Fruit fly (Drosophila melanogaster) whole organism, embryonic: ENCODE data around the gene Mst84Dd.

ENCODE experiments used
- Atf3 ChIP-seq: fragments of 200-800 bp; sonication (Bioruptor generic); optimal IDR thresholded peaks from 3 replicates; lab custom pipeline; 2016; ENCODE audit warnings: missing biosample characterization, missing genetic modification characterization
- CG11085 ChIP-seq: fragments of 200-800 bp; sonication (Bioruptor generic); IDR thresholded peaks from 2 replicates; pipeline ENCODE4 v1.3.6; 2022; ENCODE audit warnings: missing biosample characterization, missing genetic modification characterization
- CG11504 ChIP-seq: fragments of 200-800 bp; sonication (Bioruptor generic); optimal IDR thresholded peaks from 3 replicates; lab custom pipeline; 2019; ENCODE audit warnings: missing biosample characterization, mild to moderate bottlenecking, missing genetic modification characterization, moderate library complexity
- CG17186 ChIP-seq: fragments of 200-800 bp; sonication (Bioruptor generic); optimal IDR thresholded peaks from 3 replicates; lab custom pipeline; 2017; ENCODE audit warnings: missing biosample characterization, missing genetic modification reagents, missing genetic modification characterization
- CG17829 ChIP-seq: fragments of 200-800 bp; optimal IDR thresholded peaks from 2 replicates; lab custom pipeline; 2019; ENCODE audit warnings: missing biosample characterization, mild to moderate bottlenecking, missing genetic modification characterization, moderate library complexity
- CG18262 ChIP-seq: fragments of 200-800 bp; optimal IDR thresholded peaks from 3 replicates; lab custom pipeline; 2019; ENCODE audit warnings: missing biosample characterization, mild to moderate bottlenecking, missing genetic modification characterization, moderate library complexity
- CG1832 ChIP-seq: fragments of 200-800 bp; sonication (Bioruptor generic); optimal IDR thresholded peaks from 2 replicates; lab custom pipeline; 2017; ENCODE audit warnings: missing biosample characterization, mild to moderate bottlenecking, missing genetic modification characterization, inconsistent platforms
- CG18476 ChIP-seq: fragments of 200-800 bp; sonication (Bioruptor generic); optimal IDR thresholded peaks from 2 replicates; lab custom pipeline; 2016; ENCODE audit warnings: missing biosample characterization, mild to moderate bottlenecking, missing genetic modification characterization
- CG18619 ChIP-seq: fragments of 200-800 bp; sonication (Bioruptor generic); optimal IDR thresholded peaks from 3 replicates; lab custom pipeline; 2017; ENCODE audit warnings: missing biosample characterization, mild to moderate bottlenecking, missing genetic modification characterization
- CG3163 ChIP-seq: fragments of 200-800 bp; sonication (Bioruptor generic); optimal IDR thresholded peaks from 3 replicates; lab custom pipeline; 2016; ENCODE audit warnings: missing biosample characterization, missing genetic modification characterization
- CG4328 ChIP-seq: fragments of 200-800 bp; sonication (Bioruptor generic); optimal IDR thresholded peaks from 3 replicates; lab custom pipeline; 2017; ENCODE audit warnings: missing biosample characterization, missing genetic modification reagents, missing genetic modification characterization
- CG4617 ChIP-seq: fragments of 200-800 bp; sonication (Bioruptor generic); optimal IDR thresholded peaks from 3 replicates; lab custom pipeline; 2016; ENCODE audit warnings: missing biosample characterization, missing genetic modification characterization, borderline replicate concordance
- CG4820 ChIP-seq: fragments of 200-800 bp; sonication (Bioruptor generic); optimal IDR thresholded peaks from 3 replicates; lab custom pipeline; 2016; ENCODE audit warnings: missing biosample characterization, missing genetic modification characterization
- CG7745 ChIP-seq: fragments of 200-800 bp; sonication (Bioruptor generic); optimal IDR thresholded peaks from 2 replicates; lab custom pipeline; 2018; ENCODE audit warnings: missing biosample characterization, mild to moderate bottlenecking, missing genetic modification characterization, moderate library complexity
- CG8281 ChIP-seq: fragments of 200-800 bp; sonication (Bioruptor generic); optimal IDR thresholded peaks from 2 replicates; lab custom pipeline; 2018; ENCODE audit warnings: missing biosample characterization, mild to moderate bottlenecking, missing genetic modification characterization, moderate library complexity
- CG9215 ChIP-seq: fragments of 200-800 bp; sonication (Bioruptor generic); IDR thresholded peaks from 2 replicates; pipeline ENCODE4 v1.3.6; 2022; ENCODE audit warnings: missing biosample characterization, missing genetic modification characterization
- CG9932 ChIP-seq: fragments of 200-800 bp; sonication (Bioruptor generic); IDR thresholded peaks from 2 replicates; pipeline ENCODE4 v1.3.6; 2022; ENCODE audit warnings: missing biosample characterization, missing genetic modification characterization
- CTCF ChIP-seq: fragments of 200-800 bp; sonication (Bioruptor generic); optimal IDR thresholded peaks from 2 replicates; lab custom pipeline; 2017; ENCODE audit warnings: missing biosample characterization, mild to moderate bottlenecking, missing genetic modification characterization, moderate library complexity
- Deaf1 ChIP-seq: fragments of 200-800 bp; optimal IDR thresholded peaks from 3 replicates; lab custom pipeline; 2019; ENCODE audit warnings: missing biosample characterization, mild to moderate bottlenecking, missing genetic modification characterization, moderate library complexity
- Dip3 ChIP-seq: fragments of 200-800 bp; sonication (Bioruptor generic); optimal IDR thresholded peaks from 3 replicates; lab custom pipeline; 2016; ENCODE audit warnings: missing biosample characterization, missing genetic modification characterization
- HLH4C ChIP-seq: fragments of 200-800 bp; sonication (Bioruptor generic); IDR thresholded peaks from 3 replicates; pipeline ENCODE4 v1.3.6; 2022; ENCODE audit warnings: missing biosample characterization, missing genetic modification characterization; ENCODE audit not compliant: partially characterized antibody
- MESR4 ChIP-seq: fragments of 200-800 bp; sonication (Bioruptor generic); optimal IDR thresholded peaks from 2 replicates; lab custom pipeline; 2018; ENCODE audit warnings: missing biosample characterization, mild to moderate bottlenecking, missing genetic modification characterization, moderate library complexity
- Max ChIP-seq: fragments of 200-800 bp; sonication (Bioruptor generic); optimal IDR thresholded peaks from 2 replicates; lab custom pipeline; 2016; ENCODE audit warnings: missing biosample characterization, mild to moderate bottlenecking, missing genetic modification characterization
- Meics ChIP-seq: fragments of 200-800 bp; sonication (Bioruptor generic); optimal IDR thresholded peaks from 2 replicates; lab custom pipeline; 2017; ENCODE audit warnings: missing biosample characterization, mild to moderate bottlenecking, missing genetic modification characterization
- NC2β ChIP-seq: fragments of 200-800 bp; sonication (Bioruptor generic); optimal IDR thresholded peaks from 2 replicates; lab custom pipeline; 2016; ENCODE audit warnings: missing biosample characterization, missing genetic modification characterization
- Sin3A ChIP-seq: fragments of >200 bp; optimal IDR thresholded peaks from 2 replicates; lab custom pipeline; 2018
- Tbp ChIP-seq: fragments of >200 bp; optimal IDR thresholded peaks from 2 replicates; lab custom pipeline; 2018; ENCODE audit warnings: missing biosample characterization, missing genetic modification characterization
- Trl ChIP-seq, 3 experiments: fragments of >200 bp in 2 of 3; fragments of 200-800 bp in 1 of 3; sonication (Bioruptor generic) in 1 of 3; optimal IDR thresholded peaks; 2 replicates in 1 of 3; 3 replicates in 2 of 3; lab custom pipeline; 2016 to 2017; ENCODE audit warnings: missing biosample characterization in 1 of 3, missing genetic modification characterization in 1 of 3
- ab ChIP-seq: fragments of 200-800 bp; sonication (Bioruptor generic); optimal IDR thresholded peaks from 2 replicates; lab custom pipeline; 2016; ENCODE audit warnings: missing biosample characterization, missing genetic modification characterization
- ase ChIP-seq: fragments of 200-800 bp; sonication (Bioruptor generic); IDR thresholded peaks from 3 replicates; pipeline ENCODE4 v1.3.6; 2022; ENCODE audit warnings: missing biosample characterization, missing genetic modification characterization
- bigmax ChIP-seq: fragments of 200-800 bp; sonication (Bioruptor generic); optimal IDR thresholded peaks from 2 replicates; lab custom pipeline; 2018; ENCODE audit warnings: missing biosample characterization, mild to moderate bottlenecking, missing genetic modification characterization
- cas ChIP-seq: fragments of 200-800 bp; sonication (Bioruptor generic); IDR thresholded peaks from 2 replicates; pipeline ENCODE4 v1.3.6; 2022; ENCODE audit warnings: missing biosample characterization, missing genetic modification characterization
- chinmo ChIP-seq: fragments of 200-800 bp; sonication (Bioruptor generic); IDR thresholded peaks from 4 replicates; pipeline ENCODE4 v1.3.6; 2022; ENCODE audit warnings: missing biosample characterization, missing genetic modification characterization; ENCODE audit not compliant: partially characterized antibody
- croc ChIP-seq: fragments of 200-800 bp; sonication (Bioruptor generic); conservative IDR thresholded peaks from 3 replicates; pipeline ENCODE4 v1.3.6; 2022; ENCODE audit warnings: missing biosample characterization, missing genetic modification characterization
- dpn ChIP-seq, 2 experiments: fragments of 200-800 bp; sonication (Bioruptor generic); optimal IDR thresholded peaks; 3 replicates each; lab custom pipeline; 2016; ENCODE audit warnings: missing biosample characterization in 2 of 2, missing genetic modification characterization in 2 of 2
- en ChIP-seq: fragments of 200-800 bp; sonication (Bioruptor generic); optimal IDR thresholded peaks from 2 replicates; lab custom pipeline; 2016; ENCODE audit warnings: missing biosample characterization, missing genetic modification characterization
- ewg ChIP-seq: fragments of 200-800 bp; sonication (Bioruptor generic); optimal IDR thresholded peaks from 3 replicates; lab custom pipeline; 2017; ENCODE audit warnings: mild to moderate bottlenecking, missing biosample characterization, missing genetic modification reagents, missing genetic modification characterization
- pho ChIP-seq: fragments of 200-800 bp; sonication (Bioruptor generic); optimal IDR thresholded peaks from 2 replicates; lab custom pipeline; 2016; ENCODE audit warnings: missing biosample characterization, missing genetic modification characterization
- pita ChIP-seq: fragments of 200-800 bp; sonication (Bioruptor generic); optimal IDR thresholded peaks from 2 replicates; lab custom pipeline; 2017; ENCODE audit warnings: missing biosample characterization, mild to moderate bottlenecking, missing genetic modification characterization
- ranshi ChIP-seq: fragments of 200-800 bp; sonication (Bioruptor generic); IDR thresholded peaks from 2 replicates; pipeline ENCODE4 v1.3.6; 2022; ENCODE audit warnings: missing biosample characterization, missing genetic modification characterization
- slbo ChIP-seq: fragments of 200-800 bp; sonication (Bioruptor generic); IDR thresholded peaks from 2 replicates; pipeline ENCODE4 v1.3.6; 2022; ENCODE audit warnings: missing biosample characterization, missing genetic modification characterization
- ttk ChIP-seq: fragments of 200-800 bp; sonication (Bioruptor generic); IDR thresholded peaks from 2 replicates; pipeline ENCODE4 v2.1.2; 2022; ENCODE audit warnings: missing biosample characterization, missing genetic modification characterization

Gene Mst84Dd

dm6 chr3R:7363673-7364072 lies at the start of gene Mst84Dd:
Mst84Dd (minus strand) TSS chr3R:7363773.
- TF ChIP-seq CG11085 (GFP tag; lab: Robert Waterston, UW) (no peak), CG4617 (GFP tag; lab: Kevin White, UChicago) (no peak), HLH4C (GFP tag; lab: Robert Waterston, UW) (no peak), cas (GFP tag; lab: Robert Waterston, UW) (no peak), CG4820 (GFP tag; lab: Kevin White, UChicago) (no peak), pho (no peak), NC2β (GFP tag; lab: Kevin White, UChicago) (no peak)
- TF ChIP-seq, all 482 proteins: peak for 0

dm6 chr3R:7406569-7406968 lies 43.0 kb upstream of the Mst84Dd start, which contains the start of gene Ir84a:
Ir84a (plus strand) TSS chr3R:7406869.
- no peak for TF ChIP-seq ab (GFP tag; lab: Kevin White, UChicago)

dm6 chr3R:7394047-7394446 lies 30.5 kb upstream of the Mst84Dd start:
- peak; percentile 79 for TF ChIP-seq CTCF (GFP tag; lab: Kevin White, UChicago)
- TF ChIP-seq CG17829 (tag; lab: Kevin White, UChicago): no peak
- TF ChIP-seq CG9215 (GFP tag; lab: Robert Waterston, UW): no peak
- TF ChIP-seq slbo: no peak
- TF ChIP-seq dpn (GFP tag; optimal IDR thresholded peaks at IDR 0.05; lab: Kevin White, UChicago): no peak
- peak; percentile 92 for TF ChIP-seq Deaf1
- TF ChIP-seq Trl (optimal IDR thresholded peaks at IDR 0.05; lab: Kevin White, UChicago): peak; percentile 2 to 30
- no peak for TF ChIP-seq Trl (GFP tag; optimal IDR thresholded peaks at IDR 0.05; lab: Kevin White, UChicago)
- no peak for TF ChIP-seq CG3163 (GFP tag; lab: Kevin White, UChicago)
- TF ChIP-seq Meics (GFP tag; lab: Kevin White, UChicago): no peak
- no peak for TF ChIP-seq Dip3 (GFP tag; lab: Kevin White, UChicago)
- TF ChIP-seq ranshi (GFP tag; lab: Robert Waterston, UW): no peak
- no peak for TF ChIP-seq CG1832 (GFP tag; lab: Kevin White, UChicago)
- no peak for TF ChIP-seq Max (GFP tag; lab: Kevin White, UChicago)
- no peak for TF ChIP-seq Tbp (GFP tag; lab: Kevin White, UChicago)
- TF ChIP-seq ewg (GFP tag; lab: Kevin White, UChicago): peak; percentile 91
- no peak for TF ChIP-seq CG18262 (tag; lab: Kevin White, UChicago)
- TF ChIP-seq CG11504 (tag; lab: Kevin White, UChicago): no peak
- TF ChIP-seq chinmo (GFP tag; lab: Robert Waterston, UW): 0 out of 4 replicates have a peak, but pooled peaks have one; percentile 24
- no peak for TF ChIP-seq CG8281 (tag; lab: Kevin White, UChicago)
- TF ChIP-seq CG18476 (GFP tag; lab: Kevin White, UChicago): no peak
- no peak for TF ChIP-seq pita (GFP tag; lab: Kevin White, UChicago)
- no peak for TF ChIP-seq Atf3 (GFP tag; lab: Kevin White, UChicago)
- TF ChIP-seq Sin3A: no peak
- no peak for TF ChIP-seq CG18619 (GFP tag; lab: Kevin White, UChicago)
- no peak for TF ChIP-seq MESR4

- no peak for TF ChIP-seq en (GFP tag; lab: Kevin White, UChicago)
- TF ChIP-seq, all 482 proteins: peak for 0
These were observed 27.5 kb upstream of the Mst84Dd start, which contains the start of gene CG42650 for dm6 chr3R:7391113-7391512. CG42650 (plus strand) TSS chr3R:7391413.

- TF ChIP-seq CG4328 (GFP tag; lab: Kevin White, UChicago): no peak
- TF ChIP-seq CG17186 (GFP tag; lab: Kevin White, UChicago): no peak
- TF ChIP-seq ttk (GFP tag; lab: Robert Waterston, UW): no peak
- TF ChIP-seq CG11504 (tag; lab: Kevin White, UChicago): no peak
- no peak for TF ChIP-seq ase (GFP tag; lab: Robert Waterston, UW)
- TF ChIP-seq CG9932 (GFP tag; lab: Robert Waterston, UW): no peak
- no peak for TF ChIP-seq CG7745 (tag; lab: Kevin White, UChicago)
- no peak for TF ChIP-seq bigmax
- TF ChIP-seq croc: no peak
- TF ChIP-seq Max (GFP tag; lab: Kevin White, UChicago): no peak
- TF ChIP-seq ewg (GFP tag; lab: Kevin White, UChicago): no peak
These were observed 5.6 kb upstream of the Mst84Dd start, which contains the start of gene MstProx for dm6 chr3R:7369205-7369604. MstProx (minus strand) TSS chr3R:7369305.
